Fruit fly (Drosophila melanogaster): ENCODE measurements around the gene Pbgs.
A peak's percentile ranks its signal among the peaks of the same experiment; 100 is the strongest.

Gene Pbgs

DNA sequence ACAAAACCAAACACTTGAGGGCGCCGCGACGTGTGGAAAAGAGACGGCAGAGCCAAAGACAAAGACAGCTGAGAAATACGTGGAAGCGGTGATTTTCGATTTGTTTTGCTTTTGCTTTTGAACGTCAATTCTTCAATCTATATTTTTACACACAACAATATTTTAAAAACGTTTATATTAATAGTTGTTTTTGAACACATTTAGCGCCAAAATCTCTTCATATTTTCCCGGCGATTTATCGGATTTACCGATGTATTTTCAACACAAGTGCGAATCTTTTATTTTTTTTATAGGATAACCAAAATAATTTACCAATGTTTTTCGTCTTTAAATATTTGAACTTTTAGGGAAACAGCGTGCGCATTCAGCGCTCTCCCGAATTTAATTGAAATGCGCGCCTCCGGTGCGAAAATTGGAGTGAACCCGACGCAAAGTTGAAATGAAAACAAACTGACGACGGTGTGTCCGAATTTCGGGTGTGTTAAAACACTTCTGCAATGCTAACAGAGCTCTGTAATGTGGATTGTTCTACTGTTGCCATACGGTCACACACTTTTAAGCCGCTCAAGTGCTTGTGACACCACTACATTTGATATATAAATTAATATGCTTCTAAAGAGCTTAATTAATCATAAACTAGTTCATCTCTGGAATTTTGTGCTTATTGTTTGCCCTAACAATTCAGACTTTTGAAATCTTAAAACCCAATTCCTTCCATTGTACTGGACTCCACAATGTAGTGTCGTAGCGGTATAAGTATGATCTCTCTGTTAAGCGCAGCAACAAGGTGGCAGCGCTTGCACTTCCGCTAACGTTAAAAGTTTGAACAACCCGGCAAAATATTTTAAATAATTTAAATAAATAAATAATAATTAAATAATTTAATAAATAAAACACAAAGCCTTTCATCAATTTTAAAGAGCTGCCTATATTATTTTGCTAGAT is 4.5 kb downstream of the Pbgs start, which contains the start of gene app:
Gene app (minus strand): TSS at position 499 of the 945 bp plus-strand sequence.
- no peak for TF ChIP-seq Myc (optimal IDR thresholded peaks at IDR 0.05)
- peak; percentile 91 for TF ChIP-seq Sp1 (GFP tag; optimal IDR thresholded peaks at IDR 0.05)
- no peak for TF ChIP-seq dsf (GFP tag; optimal IDR thresholded peaks at IDR 0.05; ENCODE audit: borderline replicate concordance)
- no peak for TF ChIP-seq Vsx2 (GFP tag; optimal IDR thresholded peaks at IDR 0.05; ENCODE audit: partially characterized antibody)
- peak; percentile 58 for TF ChIP-seq sv (GFP tag; optimal IDR thresholded peaks at IDR 0.05)
- TF ChIP-seq foxo (GFP tag; optimal IDR thresholded peaks at IDR 0.05): peak; percentile 31 to 90
- peak; percentile 68 for TF ChIP-seq psq (GFP tag; optimal IDR thresholded peaks at IDR 0.05)
- TF ChIP-seq CG32264 (GFP tag; optimal IDR thresholded peaks at IDR 0.05): peak; percentile 65
- peak; percentile 69 for TF ChIP-seq Hr83 (GFP tag; optimal IDR thresholded peaks at IDR 0.05; ENCODE audit: poor library complexity, severe bottlenecking)
- no peak for TF ChIP-seq tai (GFP tag; optimal IDR thresholded peaks at IDR 0.05)
- TF ChIP-seq Rel (GFP tag; optimal IDR thresholded peaks at IDR 0.05): peak; percentile 40
- TF ChIP-seq Rel (tag; optimal IDR thresholded peaks at IDR 0.05): peak; percentile 63
- peak; percentile 75 for TF ChIP-seq OdsH (GFP tag; optimal IDR thresholded peaks at IDR 0.05)
- TF ChIP-seq Dfd (GFP tag; optimal IDR thresholded peaks at IDR 0.05): no peak
- TF ChIP-seq ey (GFP tag; optimal IDR thresholded peaks at IDR 0.05): peak; percentile 86
- no peak for TF ChIP-seq Abd-B (GFP tag; optimal IDR thresholded peaks at IDR 0.05)
- TF ChIP-seq fru (GFP tag; optimal IDR thresholded peaks at IDR 0.05): peak; percentile 82
- peak; percentile 90 for TF ChIP-seq br (GFP tag; optimal IDR thresholded peaks at IDR 0.05)
- peak; percentile 93 for TF ChIP-seq rgr (GFP tag; optimal IDR thresholded peaks at IDR 0.05)
- TF ChIP-seq N (GFP tag; optimal IDR thresholded peaks at IDR 0.05): no peak
- peak; percentile 81 for TF ChIP-seq sage (GFP tag; optimal IDR thresholded peaks at IDR 0.05)
- no peak for TF ChIP-seq jim (GFP tag; optimal IDR thresholded peaks at IDR 0.05)
- TF ChIP-seq woc (GFP tag; optimal IDR thresholded peaks at IDR 0.05): peak; percentile 58
- peak; percentile 51 for TF ChIP-seq Mio (GFP tag; optimal IDR thresholded peaks at IDR 0.05)
- TF ChIP-seq dmrt93B (GFP tag; optimal IDR thresholded peaks at IDR 0.05): peak; percentile 93
- no peak for TF ChIP-seq CrebA (GFP tag; optimal IDR thresholded peaks at IDR 0.05; ENCODE audit: borderline replicate concordance)
- TF ChIP-seq CG9705 (GFP tag; optimal IDR thresholded peaks at IDR 0.05): peak; percentile 91
- TF ChIP-seq h (GFP tag; optimal IDR thresholded peaks at IDR 0.05): peak; percentile 86
- TF ChIP-seq HLH106 (tag; optimal IDR thresholded peaks at IDR 0.05): peak; percentile 94
- no peak for TF ChIP-seq usp (GFP tag; optimal IDR thresholded peaks at IDR 0.05)
- TF ChIP-seq Dif (GFP tag; optimal IDR thresholded peaks at IDR 0.05; ENCODE audit: partially characterized antibody): peak; percentile 58
- TF ChIP-seq Hnf4 (GFP tag; optimal IDR thresholded peaks at IDR 0.05): peak; percentile 65

DNA sequence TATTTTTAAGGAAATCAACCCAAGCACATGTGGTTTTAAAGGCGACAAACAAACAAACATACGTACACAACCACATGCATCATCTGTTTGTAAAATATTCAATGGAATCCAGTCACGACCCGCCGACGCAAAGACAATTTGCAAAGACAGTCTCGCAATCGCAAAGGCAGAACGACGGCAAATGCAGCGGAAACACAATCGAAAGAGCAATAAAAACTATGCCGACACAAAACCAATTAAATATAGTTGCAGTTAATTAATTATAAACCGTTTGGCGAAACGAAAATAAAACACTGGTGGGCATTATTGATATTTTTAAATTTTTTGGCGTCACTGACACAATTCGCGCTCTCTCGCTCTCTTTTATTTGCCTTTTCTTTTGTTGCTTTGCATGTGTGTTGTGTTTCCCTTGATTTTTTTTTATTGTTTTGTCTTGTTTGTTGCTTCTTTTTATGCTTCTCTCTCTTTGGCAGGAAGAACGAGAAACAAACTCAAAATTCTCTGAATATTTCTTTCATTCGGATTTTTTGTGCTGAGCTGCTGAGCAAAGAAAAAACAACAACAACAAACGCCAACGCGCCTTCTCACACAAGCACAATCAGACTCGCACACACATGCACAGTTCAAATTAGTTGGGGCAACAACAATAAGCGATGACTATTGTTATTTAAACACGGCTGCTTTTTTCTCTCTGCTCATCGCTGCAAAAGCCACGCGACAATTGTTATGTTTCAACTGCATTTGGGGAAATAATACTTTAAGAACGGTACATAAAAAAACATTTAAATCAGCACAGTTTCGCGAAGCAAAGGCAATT is 5.4 kb downstream of the Pbgs start:
- TF ChIP-seq sage (GFP tag; optimal IDR thresholded peaks at IDR 0.05) (peak; percentile 55), Sp1 (GFP tag; optimal IDR thresholded peaks at IDR 0.05) (peak; percentile 50), GATAd (GFP tag; optimal IDR thresholded peaks at IDR 0.05) (no peak), Rel (GFP tag; optimal IDR thresholded peaks at IDR 0.05) (peak; percentile 9), Rel (tag; optimal IDR thresholded peaks at IDR 0.05) (no peak), h (GFP tag; optimal IDR thresholded peaks at IDR 0.05) (no peak), dsf (GFP tag; optimal IDR thresholded peaks at IDR 0.05; ENCODE audit: borderline replicate concordance) (no peak)

DNA sequence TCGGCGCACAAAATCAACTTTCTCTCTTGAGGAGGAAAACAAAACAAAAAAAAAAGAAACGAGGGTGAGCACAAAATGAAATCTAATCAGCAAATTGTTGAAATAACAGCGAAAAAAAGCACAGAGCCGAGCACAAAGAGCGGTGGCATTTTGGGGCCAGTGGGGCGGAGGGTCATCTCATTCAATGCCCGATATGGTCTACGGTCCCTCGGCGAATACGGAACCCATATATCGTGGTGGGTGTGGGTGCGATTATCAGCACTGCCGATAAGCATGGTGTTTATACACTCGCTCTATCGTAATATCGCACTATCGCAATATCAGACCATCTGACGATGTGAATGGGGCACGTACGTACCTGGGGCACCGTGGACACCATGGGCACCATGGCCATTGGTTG is 12.4 kb downstream of the Pbgs start:
- TF ChIP-seq Vsx2 (GFP tag; optimal IDR thresholded peaks at IDR 0.05; ENCODE audit: partially characterized antibody) (no peak), h (GFP tag; optimal IDR thresholded peaks at IDR 0.05) (peak; percentile 29), woc (GFP tag; optimal IDR thresholded peaks at IDR 0.05) (no peak), Rel (GFP tag; optimal IDR thresholded peaks at IDR 0.05) (no peak), Rel (tag; optimal IDR thresholded peaks at IDR 0.05) (peak; percentile 87), br (GFP tag; optimal IDR thresholded peaks at IDR 0.05) (peak; percentile 36)

All from whole organism, wandering third instar larva.